Worm (Caenorhabditis elegans): Measurements from ENCODE around the gene sod-3.

sod-3 gene

DNA sequence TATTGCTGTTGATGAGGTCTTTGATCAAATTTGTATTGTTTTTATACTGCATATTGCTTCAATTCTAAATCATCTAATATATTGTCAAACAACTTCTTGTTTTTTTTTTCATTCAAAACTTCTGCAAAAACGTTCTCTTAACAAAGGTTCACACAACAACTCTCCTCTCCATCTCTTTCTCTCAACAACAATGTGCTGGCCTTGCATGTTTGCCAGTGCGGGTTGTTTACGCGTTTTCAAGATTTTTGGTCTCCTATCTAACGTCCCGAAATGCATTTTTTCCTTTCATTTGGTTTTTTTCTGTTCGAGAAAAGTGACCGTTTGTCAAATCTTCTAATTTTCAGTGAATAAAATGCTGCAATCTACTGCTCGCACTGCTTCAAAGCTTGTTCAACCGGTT is at the start of gene sod-3:
sod-3 (plus strand) TSS at position 338 of the 400 bp plus-strand sequence.
- TF ChIP-seq B0310.2 (tag; optimal IDR thresholded peaks at IDR 0.05) = no peak
- TF ChIP-seq ets-7 (tag; optimal IDR thresholded peaks at IDR 0.05) = no peak
- TF ChIP-seq F13C5.2 (tag; optimal IDR thresholded peaks at IDR 0.05) = no peak
- TF ChIP-seq ama-1 (optimal IDR thresholded peaks at IDR 0.05) = no peak
- TF ChIP-seq ceh-13 (GFP tag; optimal IDR thresholded peaks at IDR 0.05) = no peak
- no peak for TF ChIP-seq tbx-37 (GFP tag; conservative IDR thresholded peaks at IDR 0.05)
- no peak for TF ChIP-seq hmbx-1 (tag; optimal IDR thresholded peaks at IDR 0.05)
- no peak for TF ChIP-seq scrt-1 (GFP tag; IDR thresholded peaks at IDR 0.05)
- no peak for TF ChIP-seq tbx-11 (GFP tag; IDR thresholded peaks at IDR 0.05)

ce11 chrX:17042946-17043345 is 49.6 kb upstream of the sod-3 start, which contains the start of gene F35B3.7:
F35B3.7 (minus strand) TSS chrX:17043078.
- TF ChIP-seq ceh-13 (GFP tag; optimal IDR thresholded peaks at IDR 0.05) (no peak), ceh-36 (tag; optimal IDR thresholded peaks at IDR 0.05) (no peak), ets-7 (tag; optimal IDR thresholded peaks at IDR 0.05) (no peak), aly-1 (tag; optimal IDR thresholded peaks at IDR 0.05) (no peak), hnd-1 (tag; optimal IDR thresholded peaks at IDR 0.05) (no peak), scrt-1 (GFP tag; IDR thresholded peaks at IDR 0.05) (no peak), sea-1 (GFP tag; conservative IDR thresholded peaks at IDR 0.05) (no peak), hmg-4 (GFP tag; optimal IDR thresholded peaks at IDR 0.05) (no peak)

DNA sequence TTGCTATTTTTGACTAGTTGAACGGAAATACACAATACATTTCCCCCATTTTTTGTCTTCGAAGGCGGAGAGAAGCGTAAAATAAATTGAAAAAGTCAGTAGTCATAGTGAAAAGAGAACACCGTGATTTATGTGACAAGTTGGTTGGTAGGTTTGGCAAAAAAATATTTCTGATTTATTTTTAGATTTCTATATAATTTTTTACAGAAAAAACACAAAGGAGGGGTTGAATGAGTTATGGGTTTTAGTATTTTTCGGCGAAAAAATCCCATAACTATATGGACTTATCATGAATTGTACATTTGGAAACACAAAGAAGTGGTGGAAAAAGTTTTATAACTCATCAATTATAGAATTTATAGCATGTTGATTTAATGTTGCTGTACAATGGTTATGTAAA is 47.0 kb upstream of the sod-3 start, which contains the start of gene C30G4.2:
C30G4.2 (minus strand) TSS at position 101 of the 400 bp plus-strand sequence.
- TF ChIP-seq scrt-1 (GFP tag; IDR thresholded peaks at IDR 0.05) (no peak), hmbx-1 (tag; optimal IDR thresholded peaks at IDR 0.05) (no peak), hmg-4 (GFP tag; optimal IDR thresholded peaks at IDR 0.05) (no peak), hnd-1 (tag; optimal IDR thresholded peaks at IDR 0.05) (no peak), ceh-13 (GFP tag; optimal IDR thresholded peaks at IDR 0.05) (no peak), sea-1 (GFP tag; conservative IDR thresholded peaks at IDR 0.05) (no peak), ceh-36 (tag; optimal IDR thresholded peaks at IDR 0.05) (no peak), pes-1 (GFP tag; IDR thresholded peaks at IDR 0.05) (no peak), B0310.2 (tag; optimal IDR thresholded peaks at IDR 0.05) (no peak), tbx-37 (GFP tag; conservative IDR thresholded peaks at IDR 0.05) (no peak), F13C5.2 (tag; optimal IDR thresholded peaks at IDR 0.05) (no peak), aly-1 (tag; optimal IDR thresholded peaks at IDR 0.05) (no peak), ama-1 (optimal IDR thresholded peaks at IDR 0.05) (no peak), tra-4 (tag; optimal IDR thresholded peaks at IDR 0.05) (no peak), tbx-11 (GFP tag; IDR thresholded peaks at IDR 0.05) (no peak), ets-7 (tag; optimal IDR thresholded peaks at IDR 0.05) (no peak), flt-1 (GFP tag; IDR thresholded peaks at IDR 0.05) (no peak)

ce11 chrX:17054121-17054520 is 38.4 kb upstream of the sod-3 start:
- TF ChIP-seq sea-1 (GFP tag; conservative IDR thresholded peaks at IDR 0.05) = no peak
- TF ChIP-seq F13C5.2 (tag; optimal IDR thresholded peaks at IDR 0.05) = no peak
- TF ChIP-seq ceh-13 (GFP tag; optimal IDR thresholded peaks at IDR 0.05) = no peak
- no peak for TF ChIP-seq ceh-36 (tag; optimal IDR thresholded peaks at IDR 0.05)
- TF ChIP-seq hnd-1 (tag; optimal IDR thresholded peaks at IDR 0.05) = no peak
- TF ChIP-seq tbx-11 (GFP tag; IDR thresholded peaks at IDR 0.05) = no peak
- TF ChIP-seq B0310.2 (tag; optimal IDR thresholded peaks at IDR 0.05) = no peak
- TF ChIP-seq pes-1 (GFP tag; IDR thresholded peaks at IDR 0.05) = no peak
- no peak for TF ChIP-seq hmg-4 (GFP tag; optimal IDR thresholded peaks at IDR 0.05)
- no peak for TF ChIP-seq tra-4 (tag; optimal IDR thresholded peaks at IDR 0.05)
- TF ChIP-seq scrt-1 (GFP tag; IDR thresholded peaks at IDR 0.05) = no peak
- TF ChIP-seq aly-1 (tag; optimal IDR thresholded peaks at IDR 0.05) = no peak
- no peak for TF ChIP-seq ets-7 (tag; optimal IDR thresholded peaks at IDR 0.05)
- TF ChIP-seq tbx-37 (GFP tag; conservative IDR thresholded peaks at IDR 0.05) = no peak
- no peak for TF ChIP-seq hmbx-1 (tag; optimal IDR thresholded peaks at IDR 0.05)

- TF ChIP-seq tbx-37 (GFP tag; conservative IDR thresholded peaks at IDR 0.05) (no peak), ama-1 (optimal IDR thresholded peaks at IDR 0.05) (no peak), hmbx-1 (tag; optimal IDR thresholded peaks at IDR 0.05) (no peak), B0310.2 (tag; optimal IDR thresholded peaks at IDR 0.05) (no peak), sea-1 (GFP tag; conservative IDR thresholded peaks at IDR 0.05) (no peak), pes-1 (GFP tag; IDR thresholded peaks at IDR 0.05) (no peak), hmg-4 (GFP tag; optimal IDR thresholded peaks at IDR 0.05) (no peak), ets-7 (tag; optimal IDR thresholded peaks at IDR 0.05) (no peak), flt-1 (GFP tag; IDR thresholded peaks at IDR 0.05) (no peak), tbx-11 (GFP tag; IDR thresholded peaks at IDR 0.05) (no peak), tra-4 (tag; optimal IDR thresholded peaks at IDR 0.05) (no peak), scrt-1 (GFP tag; IDR thresholded peaks at IDR 0.05) (no peak), ceh-36 (tag; optimal IDR thresholded peaks at IDR 0.05) (no peak), ceh-13 (GFP tag; optimal IDR thresholded peaks at IDR 0.05) (no peak), aly-1 (tag; optimal IDR thresholded peaks at IDR 0.05) (no peak), hnd-1 (tag; optimal IDR thresholded peaks at IDR 0.05) (no peak), F13C5.2 (tag; optimal IDR thresholded peaks at IDR 0.05) (no peak)
Measured at ce11 chrX:17055481-17055835, 37.1 kb upstream of the sod-3 start, which contains the start of gene gcy-11. gcy-11 (minus strand) TSS chrX:17055581.

DNA sequence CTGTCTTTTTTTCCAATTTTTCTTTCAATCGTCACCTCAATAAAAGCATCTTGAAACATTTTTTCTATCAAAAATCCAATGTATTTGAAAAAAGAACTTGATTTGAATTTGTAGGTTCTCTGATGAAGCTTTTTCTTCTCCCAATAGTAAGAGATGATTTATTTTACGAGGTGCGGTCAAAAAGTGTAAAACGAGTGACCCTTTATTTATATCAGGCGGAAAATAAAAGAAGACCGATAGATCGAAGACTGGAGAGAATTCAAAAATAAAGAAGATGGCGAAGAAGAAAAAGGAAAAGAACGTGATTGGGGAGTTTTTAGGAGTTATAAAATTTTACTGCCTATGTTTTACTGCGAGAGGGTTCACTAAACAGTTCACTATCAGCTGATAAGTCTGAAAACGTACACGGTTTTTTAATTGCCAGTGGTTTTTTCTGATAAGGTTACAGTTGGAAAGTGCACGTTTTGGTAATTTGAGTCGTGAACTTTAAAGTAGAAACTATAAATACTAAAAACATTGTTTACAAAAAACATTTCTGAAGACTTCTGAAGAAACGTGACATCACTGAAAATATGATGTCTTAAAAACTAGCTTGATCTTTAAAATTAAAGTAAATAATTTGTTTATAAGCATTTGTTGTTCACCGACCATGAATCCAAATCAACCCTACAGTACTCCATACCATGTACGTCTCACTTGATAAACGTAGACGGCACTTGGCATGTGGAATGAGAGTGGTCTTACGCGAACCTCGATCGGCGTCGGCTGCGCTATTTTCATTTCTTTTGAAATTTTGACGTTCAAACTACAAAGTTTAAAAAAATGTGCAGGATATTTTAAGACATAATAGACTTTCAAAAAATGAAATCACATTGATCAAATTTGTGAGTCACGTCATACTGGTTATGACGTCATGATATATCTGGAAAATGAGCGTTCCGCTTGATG is 36.4 kb upstream of the sod-3 start:
- TF ChIP-seq F13C5.2 (tag; optimal IDR thresholded peaks at IDR 0.05) = no peak
- TF ChIP-seq ets-7 (tag; optimal IDR thresholded peaks at IDR 0.05) = no peak
- no peak for TF ChIP-seq pes-1 (GFP tag; IDR thresholded peaks at IDR 0.05)
- TF ChIP-seq tbx-11 (GFP tag; IDR thresholded peaks at IDR 0.05) = no peak
- TF ChIP-seq hnd-1 (tag; optimal IDR thresholded peaks at IDR 0.05) = no peak
- TF ChIP-seq ama-1 (optimal IDR thresholded peaks at IDR 0.05) = no peak
- no peak for TF ChIP-seq B0310.2 (tag; optimal IDR thresholded peaks at IDR 0.05)
- TF ChIP-seq ceh-36 (tag; optimal IDR thresholded peaks at IDR 0.05) = no peak
- TF ChIP-seq tbx-37 (GFP tag; conservative IDR thresholded peaks at IDR 0.05) = no peak
- TF ChIP-seq flt-1 (GFP tag; IDR thresholded peaks at IDR 0.05) = no peak
- no peak for TF ChIP-seq aly-1 (tag; optimal IDR thresholded peaks at IDR 0.05)
- TF ChIP-seq hmbx-1 (tag; optimal IDR thresholded peaks at IDR 0.05) = no peak

DNA sequence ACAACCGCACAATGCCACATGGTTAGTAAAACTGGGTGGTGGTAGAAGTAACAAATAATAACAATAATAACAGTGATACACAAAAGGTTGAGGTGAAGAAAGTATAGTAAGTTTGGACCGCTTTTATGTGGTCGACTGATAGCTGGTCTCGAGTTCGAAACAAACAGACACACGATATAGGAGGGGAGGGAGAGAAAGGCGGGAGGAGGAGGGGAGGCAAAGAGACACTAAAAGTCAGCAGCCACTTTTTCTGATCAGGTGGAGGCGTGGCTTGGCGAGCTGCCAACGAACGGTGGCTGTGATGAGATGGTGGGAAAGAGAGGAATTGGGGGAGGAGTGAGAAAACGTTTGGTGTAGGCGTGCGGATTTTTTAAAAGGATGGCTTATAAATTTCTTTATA is 34.2 kb upstream of the sod-3 start:
- no peak for TF ChIP-seq pes-1 (GFP tag; IDR thresholded peaks at IDR 0.05)
- no peak for TF ChIP-seq tra-4 (tag; optimal IDR thresholded peaks at IDR 0.05)
- no peak for TF ChIP-seq scrt-1 (GFP tag; IDR thresholded peaks at IDR 0.05)
- TF ChIP-seq B0310.2 (tag; optimal IDR thresholded peaks at IDR 0.05) = no peak
- no peak for TF ChIP-seq hnd-1 (tag; optimal IDR thresholded peaks at IDR 0.05)
- TF ChIP-seq ceh-36 (tag; optimal IDR thresholded peaks at IDR 0.05) = no peak
- TF ChIP-seq tbx-37 (GFP tag; conservative IDR thresholded peaks at IDR 0.05) = no peak
- no peak for TF ChIP-seq hmg-4 (GFP tag; optimal IDR thresholded peaks at IDR 0.05)
- no peak for TF ChIP-seq hmbx-1 (tag; optimal IDR thresholded peaks at IDR 0.05)
- TF ChIP-seq sea-1 (GFP tag; conservative IDR thresholded peaks at IDR 0.05) = no peak
- TF ChIP-seq tbx-11 (GFP tag; IDR thresholded peaks at IDR 0.05) = no peak
- no peak for TF ChIP-seq flt-1 (GFP tag; IDR thresholded peaks at IDR 0.05)
